Worm (Caenorhabditis elegans) whole organism, L4 larva: ENCODE data around the gene T25C12.3.

ENCODE experiments used
- aha-1 ChIP-seq: fragments of 150-350 bp; peaks from one replicate; lab custom pipeline; 2014; ENCODE audit warnings: missing biosample characterization, missing genetic modification characterization
- aly-2 ChIP-seq: sonication (generic microtip); optimal IDR thresholded peaks from 2 replicates; lab custom pipeline; 2018; ENCODE audit warnings: missing biosample characterization, missing genetic modification characterization
- ceh-20 ChIP-seq: fragments of 200-800 bp; sonication (Bioruptor generic); IDR thresholded peaks from 2 replicates; pipeline ENCODE4 v1.3.6; 2022; ENCODE audit warnings: missing genetic modification reagents, missing genetic modification characterization, missing compliant biosample characterization
- ceh-82 ChIP-seq: sonication (generic microtip); optimal IDR thresholded peaks from 2 replicates; lab custom pipeline; 2017; ENCODE audit warnings: missing biosample characterization, missing genetic modification characterization
- daf-12 ChIP-seq: fragments of 150-350 bp; optimal IDR thresholded peaks from 2 replicates; lab custom pipeline; 2014; ENCODE audit warnings: missing biosample characterization, missing genetic modification reagents, missing genetic modification characterization
- dmd-8 ChIP-seq: fragments of 200-800 bp; sonication (Bioruptor generic); IDR thresholded peaks from 2 replicates; pipeline ENCODE4 v1.3.6; 2022; ENCODE audit warnings: missing genetic modification characterization, missing compliant biosample characterization
- hlh-11 ChIP-seq: fragments of 200-800 bp; sonication (Bioruptor generic); optimal IDR thresholded peaks from 2 replicates; lab custom pipeline; 2018; ENCODE audit warnings: mild to moderate bottlenecking, missing genetic modification characterization, missing compliant biosample characterization
- nhr-237 ChIP-seq: sonication (generic microtip); optimal IDR thresholded peaks from 2 replicates; lab custom pipeline; 2017; ENCODE audit warnings: missing biosample characterization, missing genetic modification characterization

DNA sequence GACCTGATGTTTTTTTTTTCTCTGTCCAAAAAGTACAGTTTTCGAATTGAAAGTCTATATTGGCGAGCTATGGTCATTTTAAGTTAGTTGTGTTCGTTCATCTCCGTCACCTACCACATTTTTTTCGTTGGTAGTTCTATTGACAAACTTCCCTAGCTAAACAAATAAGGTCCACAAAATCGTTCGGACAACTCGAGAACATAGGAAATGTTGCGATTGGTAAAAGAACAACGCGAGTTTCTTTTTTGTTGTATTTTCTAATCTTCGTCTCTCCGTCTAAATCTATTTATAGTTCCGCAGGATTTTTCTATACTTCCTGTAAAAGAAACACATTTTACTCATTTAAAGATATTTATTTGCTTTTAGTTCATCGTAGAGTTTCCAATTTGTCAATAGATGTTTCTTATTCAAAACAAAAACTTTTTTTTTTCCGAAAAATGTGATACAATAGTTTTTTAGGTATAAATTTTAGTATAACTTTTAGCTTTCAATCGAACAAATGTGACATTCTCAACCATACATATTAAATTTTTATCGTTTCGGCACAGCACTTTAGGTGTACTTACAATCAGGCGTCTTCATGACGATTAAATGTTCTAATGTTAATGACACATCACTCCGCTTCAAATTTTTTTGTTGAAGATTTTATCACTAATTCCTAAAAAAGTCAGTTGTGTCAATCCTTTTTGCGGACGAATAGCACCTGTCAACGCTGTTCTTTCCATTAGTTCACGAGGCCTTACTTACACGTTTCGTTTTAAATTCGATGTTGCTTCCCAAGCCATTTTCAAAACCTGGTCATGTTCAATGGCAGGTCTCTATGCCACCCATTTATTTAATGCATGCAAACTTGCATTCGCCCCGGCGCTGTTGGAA lies 33.1 kb downstream of the T25C12.3 start:
- TF ChIP-seq daf-12 (tag; lab: Kevin White, UChicago) (no peak), aly-2 (tag; lab: Kevin White, UChicago) (no peak), ceh-82 (tag; lab: Kevin White, UChicago) (no peak), hlh-11 (no peak), nhr-237 (no peak), ceh-20 (GFP tag; lab: Robert Waterston, UW) (no peak), aha-1 (tag; lab: Kevin White, UChicago) (no peak), dmd-8 (GFP tag; lab: Robert Waterston, UW) (no peak)
